Worm (Caenorhabditis elegans) whole organism, midembryonic: ENCODE data around the gene ser-6.

Experiments used
- T22C8.4 ChIP-seq: fragments of 200-800 bp; sonication (Bioruptor generic); IDR thresholded peaks from 2 replicates; pipeline ENCODE4 v1.3.6; 2022; ENCODE audit warnings: missing genetic modification characterization, missing compliant biosample characterization
- cog-1 ChIP-seq: sonication (generic microtip); optimal IDR thresholded peaks from 2 replicates; lab custom pipeline; 2016; ENCODE audit warnings: missing genetic modification characterization, missing compliant biosample characterization
- klf-2 ChIP-seq: fragments of 200-800 bp; sonication (Bioruptor generic); conservative IDR thresholded peaks from 2 replicates; pipeline ENCODE4 v1.3.6; 2022; ENCODE audit warnings: missing genetic modification reagents, missing genetic modification characterization, missing compliant biosample characterization
- ref-1 ChIP-seq: fragments of 200-800 bp; sonication (Bioruptor generic); conservative IDR thresholded peaks from 2 replicates; pipeline ENCODE4 v1.3.6; 2022; ENCODE audit warnings: missing genetic modification reagents, missing genetic modification characterization, missing compliant biosample characterization
- tab-1 ChIP-seq: fragments of 200-800 bp; sonication (Bioruptor generic); IDR thresholded peaks from 2 replicates; pipeline ENCODE4 v1.3.6; 2022; ENCODE audit warnings: missing genetic modification characterization, missing compliant biosample characterization

DNA sequence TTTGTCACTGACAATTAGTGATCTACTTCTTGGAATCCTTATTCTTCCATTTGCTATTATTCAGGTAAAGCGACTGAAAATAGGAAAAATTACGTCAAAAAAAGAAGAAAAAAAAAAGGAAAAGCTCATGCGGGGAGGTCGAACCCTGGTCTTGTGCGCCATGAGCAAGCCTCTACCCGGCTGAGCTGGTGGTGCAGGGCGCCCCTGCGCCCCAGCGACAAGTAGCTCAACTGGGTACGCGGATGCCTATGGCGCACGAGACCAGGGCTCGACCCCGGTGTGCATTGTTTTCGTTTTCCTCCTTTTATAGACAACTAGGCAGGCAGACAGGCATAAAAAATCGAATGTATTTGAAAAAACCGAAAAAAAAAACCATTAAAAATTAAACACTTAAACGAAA, 344 bp downstream of the ser-6 start:
- TF ChIP-seq klf-2 (no peak), cog-1 (no peak), T22C8.4 (GFP tag; lab: Robert Waterston, UW) (no peak), tab-1 (GFP tag; lab: Robert Waterston, UW) (no peak), ref-1 (no peak)
